Fruit fly (Drosophila melanogaster) whole organism, embryonic: ENCODE measurements around the gene CG3632.

Experiments
- ATbp ChIP-seq: fragments of 200-800 bp; sonication (Bioruptor generic); optimal IDR thresholded peaks from 2 replicates; lab custom pipeline; 2017; ENCODE audit warnings: missing biosample characterization, mild to moderate bottlenecking, missing genetic modification characterization, missing genetic modification reagents
- BEAF-32 ChIP-seq: fragments of 200-800 bp; sonication (Bioruptor generic); optimal IDR thresholded peaks from 3 replicates; lab custom pipeline; 2017; ENCODE audit warnings: missing biosample characterization, missing genetic modification characterization, mild to moderate bottlenecking, moderate library complexity, missing genetic modification reagents
- Blimp-1 ChIP-seq: fragments of 200-800 bp; sonication (Bioruptor generic); optimal IDR thresholded peaks from 3 replicates; lab custom pipeline; 2018; ENCODE audit warnings: missing biosample characterization, missing genetic modification characterization, mild to moderate bottlenecking, moderate library complexity, missing genetic modification reagents
- CG10654 ChIP-seq: fragments of 200-800 bp; sonication (Bioruptor generic); optimal IDR thresholded peaks from 2 replicates; lab custom pipeline; 2016; ENCODE audit warnings: missing biosample characterization, missing genetic modification characterization
- CG10979 ChIP-seq: fragments of 200-800 bp; sonication (Bioruptor generic); optimal IDR thresholded peaks from 2 replicates; lab custom pipeline; 2018; ENCODE audit warnings: missing biosample characterization, mild to moderate bottlenecking, missing genetic modification characterization, moderate library complexity
- CG13296 ChIP-seq: fragments of 200-800 bp; sonication (Bioruptor generic); optimal IDR thresholded peaks from 3 replicates; lab custom pipeline; 2018; ENCODE audit warnings: missing biosample characterization, mild to moderate bottlenecking, missing genetic modification characterization
- CG17568 ChIP-seq: fragments of 200-800 bp; sonication (Bioruptor generic); optimal IDR thresholded peaks from 2 replicates; lab custom pipeline; 2018; ENCODE audit warnings: missing biosample characterization, mild to moderate bottlenecking, missing genetic modification characterization, moderate library complexity
- CG2129 ChIP-seq: fragments of 200-800 bp; sonication (Bioruptor generic); IDR thresholded peaks from 2 replicates; pipeline ENCODE4 v1.3.6; 2022; ENCODE audit warnings: missing biosample characterization, missing genetic modification characterization; ENCODE audit not compliant: partially characterized antibody
- CG2712 ChIP-seq: fragments of 200-800 bp; optimal IDR thresholded peaks from 3 replicates; lab custom pipeline; 2019; ENCODE audit warnings: missing biosample characterization, mild to moderate bottlenecking, missing genetic modification characterization, moderate library complexity
- CG4282 ChIP-seq: fragments of 200-800 bp; sonication (Bioruptor generic); optimal IDR thresholded peaks from 2 replicates; lab custom pipeline; 2016; ENCODE audit warnings: missing biosample characterization, missing genetic modification characterization
- CG4854 ChIP-seq: fragments of 200-800 bp; sonication (Bioruptor generic); optimal IDR thresholded peaks from 2 replicates; lab custom pipeline; 2016; ENCODE audit warnings: missing biosample characterization, missing genetic modification characterization, inconsistent platforms
- CG6254 ChIP-seq: fragments of 200-800 bp; sonication (Bioruptor generic); optimal IDR thresholded peaks from 3 replicates; lab custom pipeline; 2017; ENCODE audit warnings: mild to moderate bottlenecking, missing biosample characterization, missing genetic modification reagents, missing genetic modification characterization
- CG7987 ChIP-seq: fragments of 200-800 bp; sonication (Bioruptor generic); optimal IDR thresholded peaks from 2 replicates; lab custom pipeline; 2018; ENCODE audit warnings: missing biosample characterization, mild to moderate bottlenecking, missing genetic modification characterization, moderate library complexity
- CG8359 ChIP-seq: fragments of 200-800 bp; sonication (Bioruptor generic); optimal IDR thresholded peaks from 2 replicates; lab custom pipeline; 2017; ENCODE audit warnings: missing biosample characterization, mild to moderate bottlenecking, missing genetic modification characterization, borderline replicate concordance
- CG9215 ChIP-seq: fragments of 200-800 bp; sonication (Bioruptor generic); IDR thresholded peaks from 2 replicates; pipeline ENCODE4 v1.3.6; 2022; ENCODE audit warnings: missing biosample characterization, missing genetic modification characterization
- Dfd ChIP-seq, 2 experiments: fragments of >200 bp; optimal IDR thresholded peaks; 2 replicates each; lab custom pipeline; 2017; ENCODE audit warnings: missing biosample characterization in 2 of 2, missing genetic modification characterization in 2 of 2
- Dip2 ChIP-seq: fragments of 200-800 bp; sonication (Bioruptor generic); IDR thresholded peaks from 2 replicates; pipeline ENCODE4 v1.3.6; 2022; ENCODE audit warnings: missing biosample characterization, missing genetic modification characterization
- Dref ChIP-seq: fragments of 200-800 bp; sonication (Bioruptor generic); IDR thresholded peaks from 2 replicates; pipeline ENCODE4 v1.3.6; 2022; ENCODE audit warnings: missing biosample characterization, missing genetic modification characterization
- HHEX ChIP-seq: fragments of 200-800 bp; sonication (Bioruptor generic); optimal IDR thresholded peaks from 3 replicates; lab custom pipeline; 2017; ENCODE audit warnings: missing biosample characterization, mild to moderate bottlenecking, missing genetic modification characterization, missing genetic modification reagents
- HLH3B ChIP-seq: fragments of 200-800 bp; sonication (Bioruptor generic); IDR thresholded peaks from 2 replicates; pipeline ENCODE4 v1.3.6; 2022; ENCODE audit warnings: missing biosample characterization, missing genetic modification characterization
- HLHmδ ChIP-seq: fragments of 200-800 bp; sonication (Bioruptor generic); optimal IDR thresholded peaks from 2 replicates; lab custom pipeline; 2018; ENCODE audit warnings: missing biosample characterization, mild to moderate bottlenecking, missing genetic modification characterization, moderate library complexity
- Hsf ChIP-seq: fragments of 200-800 bp; sonication (Bioruptor generic); optimal IDR thresholded peaks from 3 replicates; lab custom pipeline; 2016; ENCODE audit warnings: missing biosample characterization, missing genetic modification characterization
- Jarid2 ChIP-seq: fragments of 200-800 bp; sonication (Bioruptor generic); optimal IDR thresholded peaks from 3 replicates; lab custom pipeline; 2017; ENCODE audit warnings: mild to moderate bottlenecking, missing biosample characterization, missing genetic modification reagents, missing genetic modification characterization
- Mes4 ChIP-seq: fragments of 200-800 bp; sonication (Bioruptor generic); optimal IDR thresholded peaks from 2 replicates; lab custom pipeline; 2016; ENCODE audit warnings: missing biosample characterization, missing genetic modification characterization
- NK7.1 ChIP-seq: fragments of 200-800 bp; sonication (Bioruptor generic); optimal IDR thresholded peaks from 3 replicates; lab custom pipeline; 2016; ENCODE audit warnings: missing biosample characterization, missing genetic modification characterization
- Nf-YC ChIP-seq: fragments of 200-800 bp; optimal IDR thresholded peaks from 3 replicates; lab custom pipeline; 2019; ENCODE audit warnings: missing biosample characterization, mild to moderate bottlenecking, missing genetic modification characterization, moderate library complexity
- Oli ChIP-seq: fragments of 200-800 bp; sonication (Bioruptor generic); optimal IDR thresholded peaks from 2 replicates; lab custom pipeline; 2018; ENCODE audit warnings: missing biosample characterization, mild to moderate bottlenecking, missing genetic modification characterization, moderate library complexity
- PHDP ChIP-seq: fragments of 200-800 bp; sonication (Bioruptor generic); optimal IDR thresholded peaks from 3 replicates; lab custom pipeline; 2018; ENCODE audit warnings: missing biosample characterization, mild to moderate bottlenecking, missing genetic modification characterization, moderate library complexity
- Pdp1 ChIP-seq, 2 experiments: fragments of 200-800 bp; sonication (Bioruptor generic); optimal IDR thresholded peaks; 3 replicates each; lab custom pipeline; 2016; ENCODE audit warnings: missing biosample characterization in 2 of 2, missing genetic modification characterization in 2 of 2, mild to moderate bottlenecking in 1 of 2, moderate library complexity in 1 of 2
- Poxn ChIP-seq: fragments of 200-800 bp; sonication (Bioruptor generic); IDR thresholded peaks from 2 replicates; pipeline ENCODE4 v1.3.6; 2022; ENCODE audit warnings: missing biosample characterization, missing genetic modification characterization
- Scr ChIP-seq: fragments of 200-800 bp; sonication (Bioruptor generic); IDR thresholded peaks from 2 replicates; pipeline ENCODE4 v1.3.6; 2022; ENCODE audit warnings: missing biosample characterization, missing genetic modification characterization; ENCODE audit not compliant: partially characterized antibody
- Ssrp ChIP-seq: fragments of 200-800 bp; sonication (Bioruptor generic); optimal IDR thresholded peaks from 2 replicates; lab custom pipeline; 2018; ENCODE audit warnings: missing biosample characterization, mild to moderate bottlenecking, missing genetic modification characterization, moderate library complexity
- TFAM ChIP-seq: fragments of 200-800 bp; sonication (Bioruptor generic); optimal IDR thresholded peaks from 2 replicates; lab custom pipeline; 2017; ENCODE audit warnings: missing biosample characterization, missing genetic modification characterization, inconsistent platforms
- ac ChIP-seq: fragments of 200-800 bp; sonication (Bioruptor generic); optimal IDR thresholded peaks from 3 replicates; lab custom pipeline; 2017; ENCODE audit warnings: missing biosample characterization, mild to moderate bottlenecking, missing genetic modification characterization
- ems ChIP-seq: fragments of 200-800 bp; sonication (Bioruptor generic); optimal IDR thresholded peaks from 3 replicates; lab custom pipeline; 2016; ENCODE audit warnings: missing biosample characterization, missing genetic modification characterization
- fd64A ChIP-seq: fragments of 200-800 bp; sonication (Bioruptor generic); optimal IDR thresholded peaks from 3 replicates; lab custom pipeline; 2018; ENCODE audit warnings: missing biosample characterization, mild to moderate bottlenecking, missing genetic modification characterization
- fd96Cb ChIP-seq: fragments of 200-800 bp; sonication (Bioruptor generic); optimal IDR thresholded peaks from 2 replicates; lab custom pipeline; 2018; ENCODE audit warnings: missing biosample characterization, mild to moderate bottlenecking, missing genetic modification characterization, moderate library complexity
- fu2 ChIP-seq: fragments of 200-800 bp; sonication (Bioruptor generic); optimal IDR thresholded peaks from 2 replicates; lab custom pipeline; 2016; ENCODE audit warnings: missing biosample characterization, missing genetic modification characterization
- gfzf ChIP-seq: fragments of 200-800 bp; sonication (Bioruptor generic); optimal IDR thresholded peaks from 2 replicates; lab custom pipeline; 2016; ENCODE audit warnings: missing biosample characterization, mild to moderate bottlenecking, missing genetic modification characterization, moderate library complexity
- gro ChIP-seq: fragments of 200-800 bp; sonication (Bioruptor generic); optimal IDR thresholded peaks from 2 replicates; lab custom pipeline; 2016; ENCODE audit warnings: missing biosample characterization, missing genetic modification characterization
- jing ChIP-seq: fragments of 200-800 bp; sonication (Bioruptor generic); optimal IDR thresholded peaks from 2 replicates; lab custom pipeline; 2018; ENCODE audit warnings: missing biosample characterization, mild to moderate bottlenecking, missing genetic modification characterization
- klu ChIP-seq: fragments of 200-800 bp; sonication (Bioruptor generic); IDR thresholded peaks from 2 replicates; pipeline ENCODE4 v1.3.6; 2022; ENCODE audit warnings: missing biosample characterization, missing genetic modification characterization
- kni ChIP-seq: fragments of 200-800 bp; sonication (Bioruptor generic); optimal IDR thresholded peaks from 3 replicates; lab custom pipeline; 2017; ENCODE audit warnings: mild to moderate bottlenecking, missing biosample characterization, missing genetic modification reagents, missing genetic modification characterization
- rib ChIP-seq: fragments of 200-800 bp; sonication (Bioruptor generic); IDR thresholded peaks from 2 replicates; pipeline ENCODE4 v1.3.6; 2022; ENCODE audit warnings: missing biosample characterization, missing genetic modification characterization
- ttk ChIP-seq: fragments of 200-800 bp; sonication (Bioruptor generic); IDR thresholded peaks from 2 replicates; pipeline ENCODE4 v2.1.2; 2022; ENCODE audit warnings: missing biosample characterization, missing genetic modification characterization
- vfl ChIP-seq: fragments of 200-800 bp; sonication (Bioruptor generic); optimal IDR thresholded peaks from 2 replicates; lab custom pipeline; 2016; ENCODE audit warnings: missing biosample characterization, missing genetic modification characterization
- vnd ChIP-seq: fragments of 200-800 bp; sonication (Bioruptor generic); IDR thresholded peaks from 3 replicates; pipeline ENCODE4 v1.3.6; 2022; ENCODE audit warnings: missing biosample characterization, missing genetic modification characterization; ENCODE audit not compliant: partially characterized antibody
- yki ChIP-seq: fragments of >200 bp; optimal IDR thresholded peaks from 3 replicates; lab custom pipeline; 2018
- zen ChIP-seq: fragments of 200-800 bp; sonication (Bioruptor generic); optimal IDR thresholded peaks from 3 replicates; lab custom pipeline; 2018; ENCODE audit warnings: missing biosample characterization, mild to moderate bottlenecking, missing genetic modification characterization, moderate library complexity
- zfh2 ChIP-seq: fragments of 200-800 bp; sonication (Bioruptor generic); optimal IDR thresholded peaks from 2 replicates; lab custom pipeline; 2016; ENCODE audit warnings: missing biosample characterization, missing genetic modification characterization

Gene CG3632

dm6 chrX:16275854-16276338, 20.6 kb upstream of the CG3632 start, which contains the start of the genes kat80 and Prosalpha4 (continued):
- TF ChIP-seq HLH3B (GFP tag; lab: Robert Waterston, UW): no peak
- no peak for TF ChIP-seq HLHmδ (GFP tag; lab: Kevin White, UChicago)
- no peak for TF ChIP-seq CG6254 (GFP tag; lab: Kevin White, UChicago)
- TF ChIP-seq kni (GFP tag; lab: Kevin White, UChicago): no peak
- peak; percentile 1 for TF ChIP-seq CG10654 (GFP tag; lab: Kevin White, UChicago)
- no peak for TF ChIP-seq CG9215
- TF ChIP-seq CG7987 (GFP tag; lab: Kevin White, UChicago): no peak
- no peak for TF ChIP-seq Mes4
- peak; percentile 58 for TF ChIP-seq gfzf (GFP tag; lab: Kevin White, UChicago)
- TF ChIP-seq yki (lab: Kevin White, UChicago): no peak
- TF ChIP-seq Oli: peak; percentile 25
- TF ChIP-seq fu2: no peak
- TF ChIP-seq Blimp-1: peak; percentile 22
- no peak for TF ChIP-seq zfh2
- no peak for TF ChIP-seq CG8359
- no peak for TF ChIP-seq fd64A (GFP tag; lab: Kevin White, UChicago)
- peak; percentile 75 for TF ChIP-seq BEAF-32 (GFP tag; lab: Kevin White, UChicago)
- no peak for TF ChIP-seq ems (GFP tag; lab: Kevin White, UChicago)
- TF ChIP-seq HHEX (GFP tag; lab: Kevin White, UChicago): peak; percentile 42
- no peak for TF ChIP-seq Poxn (GFP tag; lab: Robert Waterston, UW)
- peak; percentile 42 for TF ChIP-seq zen (tag; lab: Kevin White, UChicago)
- no peak for TF ChIP-seq Dfd (GFP tag; optimal IDR thresholded peaks at IDR 0.05; lab: Kevin White, UChicago)
- TF ChIP-seq ATbp (GFP tag; lab: Kevin White, UChicago): no peak
- TF ChIP-seq gro: no peak
- TF ChIP-seq klu: no peak
- TF ChIP-seq ac (GFP tag; lab: Kevin White, UChicago): no peak
- TF ChIP-seq Dip2: no peak
- peak; percentile 32 for TF ChIP-seq PHDP (tag; lab: Kevin White, UChicago)
- TF ChIP-seq CG2129 (GFP tag; lab: Robert Waterston, UW): peak; percentile 40
- TF ChIP-seq Ssrp (tag; lab: Kevin White, UChicago): peak; percentile 20
- no peak for TF ChIP-seq rib (GFP tag; lab: Robert Waterston, UW)
- TF ChIP-seq NK7.1 (GFP tag; lab: Kevin White, UChicago): no peak
- TF ChIP-seq CG17568: no peak
- no peak for TF ChIP-seq CG4854
- TF ChIP-seq CG4282 (GFP tag; lab: Kevin White, UChicago): no peak
- TF ChIP-seq Dref (GFP tag; lab: Robert Waterston, UW): peak; percentile 32; the same call in 1 of the 2 replicates
- TF ChIP-seq CG10979 (tag; lab: Kevin White, UChicago): peak; percentile 8
- peak; percentile 32 for TF ChIP-seq CG13296 (GFP tag; lab: Kevin White, UChicago)
- peak; percentile 53; the same call in 1 of the 3 replicates for TF ChIP-seq vnd (GFP tag; lab: Robert Waterston, UW)
- no peak for TF ChIP-seq Jarid2
- TF ChIP-seq ttk (GFP tag; lab: Robert Waterston, UW): no peak
- no peak for TF ChIP-seq Hsf
- no peak for TF ChIP-seq vfl (GFP tag; lab: Kevin White, UChicago)
- no peak for TF ChIP-seq TFAM (GFP tag; lab: Kevin White, UChicago)
- peak; percentile 20 for TF ChIP-seq fd96Cb (tag; lab: Kevin White, UChicago)
- TF ChIP-seq Nf-YC (tag; lab: Kevin White, UChicago): peak; percentile 58
- peak; percentile 71 for TF ChIP-seq Scr (GFP tag; lab: Robert Waterston, UW)
- no peak for TF ChIP-seq jing
- TF ChIP-seq Pdp1 (GFP tag; optimal IDR thresholded peaks at IDR 0.05; lab: Kevin White, UChicago): peak in 1 of 2 experiments; percentile 10
- peak; percentile 53 for TF ChIP-seq CG2712 (tag; lab: Kevin White, UChicago)
